Worm (Caenorhabditis elegans) whole organism, late embryonic: ENCODE measurements around the gene nspc-18.
A peak's percentile ranks its signal among the peaks of the same experiment; 100 is the strongest.

Experiments
- ama-1 ChIP-seq: fragments of 150-350 bp; optimal IDR thresholded peaks from 2 replicates; lab custom pipeline; 2014
- che-1 ChIP-seq: sonication (generic microtip); optimal IDR thresholded peaks from 2 replicates; lab custom pipeline; 2016; ENCODE audit warnings: mild to moderate bottlenecking, missing genetic modification characterization, missing compliant biosample characterization
- elt-2 ChIP-seq: sonication (generic microtip); optimal IDR thresholded peaks from 2 replicates; lab custom pipeline; 2016; ENCODE audit warnings: missing genetic modification reagents, missing genetic modification characterization, missing compliant biosample characterization
- fax-1 ChIP-seq: sonication (generic microtip); optimal IDR thresholded peaks from 2 replicates; lab custom pipeline; 2016; ENCODE audit warnings: missing genotype, missing genetic modification characterization, missing compliant biosample characterization
- fkh-10 ChIP-seq: fragments of 150-350 bp; optimal IDR thresholded peaks from 2 replicates; lab custom pipeline; 2014; ENCODE audit warnings: missing biosample characterization, missing genetic modification reagents, missing genetic modification characterization
- fkh-6 ChIP-seq: sonication (generic microtip); optimal IDR thresholded peaks from 2 replicates; lab custom pipeline; 2016; ENCODE audit warnings: missing genetic modification characterization, missing compliant biosample characterization
- nfya-1 ChIP-seq: sonication (generic microtip); optimal IDR thresholded peaks from 2 replicates; lab custom pipeline; 2017; ENCODE audit warnings: missing genetic modification characterization, mild to moderate bottlenecking, missing compliant biosample characterization, antibody characterized with exemption, moderate library complexity
- unc-86 ChIP-seq: sonication (generic microtip); optimal IDR thresholded peaks from 2 replicates; lab custom pipeline; 2016; ENCODE audit warnings: missing genetic modification characterization, missing compliant biosample characterization
- ztf-16 ChIP-seq: sonication (generic microtip); optimal IDR thresholded peaks from 2 replicates; lab custom pipeline; 2017; ENCODE audit warnings: missing genetic modification characterization, missing compliant biosample characterization

- no peak for TF ChIP-seq che-1
- TF ChIP-seq unc-86 (tag; lab: Kevin White, UChicago), result no peak
- peak; percentile 68 for TF ChIP-seq elt-2 (tag; lab: Kevin White, UChicago)
- no peak for TF ChIP-seq ztf-16 (tag; lab: Kevin White, UChicago)
- TF ChIP-seq ama-1 (lab: Kevin White, UChicago), result no peak
- no peak for TF ChIP-seq nfya-1
- no peak for TF ChIP-seq fkh-6 (tag; lab: Kevin White, UChicago)
- no peak for TF ChIP-seq fkh-10 (GFP tag; lab: Kevin White, UChicago)
- TF ChIP-seq fax-1, result no peak
Measured at ce11 chrX:14504551-14504902, 22.9 kb downstream of the nspc-18 start.
